Fruit fly (Drosophila melanogaster): ENCODE measurements around the gene Trc8.

Trc8 gene

dm6 chr3R:29540948-29541741 is 37.5 kb upstream of the Trc8 start (continued):
- TF ChIP-seq gcm2 (GFP tag; optimal IDR thresholded peaks at IDR 0.05) (no peak), unpg (GFP tag; optimal IDR thresholded peaks at IDR 0.05) (peak; percentile 17), klu (GFP tag; IDR thresholded peaks at IDR 0.05) (no peak), CG2712 (tag; optimal IDR thresholded peaks at IDR 0.05) (peak; percentile 58), CG11085 (GFP tag; IDR thresholded peaks at IDR 0.05) (no peak), so (GFP tag; IDR thresholded peaks at IDR 0.05) (no peak), CG17359 (tag; optimal IDR thresholded peaks at IDR 0.05) (no peak), CG9727 (GFP tag; optimal IDR thresholded peaks at IDR 0.05) (peak; percentile 71), CG10274 (GFP tag; optimal IDR thresholded peaks at IDR 0.05) (no peak), CG16779 (GFP tag; IDR thresholded peaks at IDR 0.05) (no peak), CG12104 (GFP tag; optimal IDR thresholded peaks at IDR 0.05) (no peak), Atf-2 (GFP tag; optimal IDR thresholded peaks at IDR 0.05) (no peak), nmo (GFP tag; optimal IDR thresholded peaks at IDR 0.05) (peak; percentile 20), ara (GFP tag; IDR thresholded peaks at IDR 0.05) (0 out of 2 replicates have a peak, but pooled peaks have one; percentile 41), pnt (GFP tag; optimal IDR thresholded peaks at IDR 0.05) (peak; percentile 8), zf30C (GFP tag; optimal IDR thresholded peaks at IDR 0.05) (peak; percentile 86), CG8388 (GFP tag; optimal IDR thresholded peaks at IDR 0.05) (peak; percentile 15), fd3F (GFP tag; optimal IDR thresholded peaks at IDR 0.05) (no peak), grau (tag; optimal IDR thresholded peaks at IDR 0.05) (peak; percentile 16), run (tag; optimal IDR thresholded peaks at IDR 0.05) (no peak), Atf3 (GFP tag; optimal IDR thresholded peaks at IDR 0.05) (no peak), CG10543 (GFP tag; optimal IDR thresholded peaks at IDR 0.05) (no peak), CG31441 (GFP tag; IDR thresholded peaks at IDR 0.05) (peak; percentile 54), ap (GFP tag; IDR thresholded peaks at IDR 0.05) (no peak), cato (GFP tag; optimal IDR thresholded peaks at IDR 0.05; ENCODE audit: borderline replicate concordance) (no peak), Xbp1 (GFP tag; optimal IDR thresholded peaks at IDR 0.05) (no peak), Dip3 (GFP tag; optimal IDR thresholded peaks at IDR 0.05) (no peak), gem (tag; optimal IDR thresholded peaks at IDR 0.05) (peak; percentile 49), slp2 (GFP tag; optimal IDR thresholded peaks at IDR 0.05) (no peak), sens (GFP tag) (peak; percentile 94), lbe (GFP tag; optimal IDR thresholded peaks at IDR 0.05) (no peak), Xrp1 (GFP tag; IDR thresholded peaks at IDR 0.05) (peak; percentile 62; the same call in 1 of the 2 replicates), Ptx1 (GFP tag; IDR thresholded peaks at IDR 0.05) (no peak), BtbVII (GFP tag; optimal IDR thresholded peaks at IDR 0.05) (no peak), CG4404 (GFP tag; IDR thresholded peaks at IDR 0.05) (peak; percentile 66), Hmr (GFP tag; optimal IDR thresholded peaks at IDR 0.05) (no peak), exex (tag; optimal IDR thresholded peaks at IDR 0.05) (no peak), pan (optimal IDR thresholded peaks at IDR 0.05) (no peak), pan (GFP tag; optimal IDR thresholded peaks at IDR 0.05 in 1 of 2, IDR thresholded peaks at IDR 0.05 in 1 of 2) (no peak), sqz (GFP tag; optimal IDR thresholded peaks at IDR 0.05) (no peak), cas (GFP tag; IDR thresholded peaks at IDR 0.05) (no peak), CG10267 (tag; optimal IDR thresholded peaks at IDR 0.05) (peak; percentile 57), CG1603 (tag; optimal IDR thresholded peaks at IDR 0.05) (peak; percentile 4)
